Worm (Caenorhabditis elegans) whole organism, mixed stage, embryonic: Measurements from ENCODE around the gene F53B1.3.

Source experiments
- ceh-43 ChIP-seq: fragments of 200-800 bp; sonication (Bioruptor generic); optimal IDR thresholded peaks from 2 replicates; lab custom pipeline; 2018; ENCODE audit warnings: mild to moderate bottlenecking, missing genetic modification characterization, moderate library complexity, missing compliant biosample characterization
- ceh-83 ChIP-seq: fragments of 200-800 bp; sonication (Bioruptor generic); optimal IDR thresholded peaks from 2 replicates; lab custom pipeline; 2018; ENCODE audit warnings: mild to moderate bottlenecking, missing genetic modification characterization, missing compliant biosample characterization
- drap-1 ChIP-seq: fragments of 200-800 bp; sonication (Bioruptor generic); optimal IDR thresholded peaks from 3 replicates; lab custom pipeline; 2018; ENCODE audit warnings: mild to moderate bottlenecking, missing genetic modification characterization, missing compliant biosample characterization
- elt-1 ChIP-seq: sonication (generic microtip); optimal IDR thresholded peaks from 2 replicates; lab custom pipeline; 2017; ENCODE audit warnings: missing genetic modification characterization, mild to moderate bottlenecking, missing compliant biosample characterization, antibody characterized with exemption, moderate library complexity, borderline replicate concordance; ENCODE audit not compliant: insufficient read depth
- lin-13 ChIP-seq: fragments of 150-350 bp; optimal IDR thresholded peaks from 2 replicates; lab custom pipeline; 2014; ENCODE audit warnings: missing biosample characterization, missing genetic modification characterization
- mab-5 ChIP-seq: fragments of 150-350 bp; optimal IDR thresholded peaks from 2 replicates; lab custom pipeline; 2014; ENCODE audit warnings: missing biosample characterization, missing genetic modification characterization
- mep-1 ChIP-seq: fragments of 150-350 bp; optimal IDR thresholded peaks from 2 replicates; lab custom pipeline; 2017; ENCODE audit warnings: missing biosample characterization, missing genetic modification reagents, missing genetic modification characterization, inconsistent platforms
- nhr-12 ChIP-seq: fragments of 150-350 bp; optimal IDR thresholded peaks from 2 replicates; lab custom pipeline; 2014; ENCODE audit warnings: missing biosample characterization, missing genetic modification characterization
- nhr-2 ChIP-seq: fragments of 150-350 bp; optimal IDR thresholded peaks from 2 replicates; lab custom pipeline; 2014; ENCODE audit warnings: missing biosample characterization, missing genetic modification characterization
- nhr-237 ChIP-seq: fragments of 150-350 bp; optimal IDR thresholded peaks from 2 replicates; lab custom pipeline; 2014; ENCODE audit warnings: missing biosample characterization, missing genetic modification characterization
- nhr-76 ChIP-seq: sonication (generic microtip); optimal IDR thresholded peaks from 2 replicates; lab custom pipeline; 2017; ENCODE audit warnings: missing biosample characterization, missing genetic modification characterization
- pha-4 ChIP-seq: fragments of 150-350 bp; optimal IDR thresholded peaks from 2 replicates; lab custom pipeline; 2018; ENCODE audit warnings: missing biosample characterization, missing genetic modification reagents, missing genetic modification characterization
- snpc-4 ChIP-seq: fragments of 150-350 bp; optimal IDR thresholded peaks from 2 replicates; lab custom pipeline; 2014; ENCODE audit warnings: missing biosample characterization, missing genetic modification characterization
- unc-62 ChIP-seq: fragments of 150-350 bp; optimal IDR thresholded peaks from 2 replicates; lab custom pipeline; 2014; ENCODE audit warnings: missing biosample characterization, missing genetic modification reagents, missing genetic modification characterization

DNA sequence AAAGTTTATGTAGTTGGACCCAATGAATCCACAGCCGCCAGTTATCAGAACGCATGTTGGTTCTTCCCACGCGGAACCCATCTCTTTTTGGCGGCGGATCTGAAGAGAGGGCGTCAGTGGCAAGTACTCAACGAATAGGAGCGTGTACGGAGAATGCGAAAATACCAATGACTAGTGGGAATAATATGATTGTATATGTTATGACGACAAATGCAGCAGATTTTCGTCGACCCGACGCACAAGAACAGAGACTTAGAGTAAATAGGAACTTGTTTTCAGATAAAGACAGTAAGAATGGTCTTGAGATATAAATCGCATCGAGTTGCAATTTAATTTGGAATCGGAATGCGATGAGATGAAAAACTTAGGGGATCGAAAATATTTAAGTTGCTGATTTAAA lies 7.6 kb downstream of the F53B1.3 start, which contains the start of gene bus-5:
- TF ChIP-seq drap-1, result no peak
- TF ChIP-seq nhr-76, result no peak
- no peak for TF ChIP-seq lin-13
- no peak for TF ChIP-seq nhr-2 (tag; lab: Kevin White, UChicago)
- TF ChIP-seq nhr-237, result no peak
- TF ChIP-seq nhr-12 (tag; lab: Kevin White, UChicago), result no peak
- no peak for TF ChIP-seq pha-4 (tag; lab: Kevin White, UChicago)
- TF ChIP-seq ceh-83, result no peak
- no peak for TF ChIP-seq mep-1 (tag; lab: Kevin White, UChicago)
- TF ChIP-seq mab-5 (tag; lab: Kevin White, UChicago), result no peak
- no peak for TF ChIP-seq ceh-43 (GFP tag; lab: Kevin White, UChicago)
- no peak for TF ChIP-seq unc-62 (GFP tag; lab: Kevin White, UChicago)
- TF ChIP-seq snpc-4, result no peak
- no peak for TF ChIP-seq elt-1
